Fruit fly (Drosophila melanogaster): ENCODE data around the gene CtsL3.

Gene CtsL3

DNA sequence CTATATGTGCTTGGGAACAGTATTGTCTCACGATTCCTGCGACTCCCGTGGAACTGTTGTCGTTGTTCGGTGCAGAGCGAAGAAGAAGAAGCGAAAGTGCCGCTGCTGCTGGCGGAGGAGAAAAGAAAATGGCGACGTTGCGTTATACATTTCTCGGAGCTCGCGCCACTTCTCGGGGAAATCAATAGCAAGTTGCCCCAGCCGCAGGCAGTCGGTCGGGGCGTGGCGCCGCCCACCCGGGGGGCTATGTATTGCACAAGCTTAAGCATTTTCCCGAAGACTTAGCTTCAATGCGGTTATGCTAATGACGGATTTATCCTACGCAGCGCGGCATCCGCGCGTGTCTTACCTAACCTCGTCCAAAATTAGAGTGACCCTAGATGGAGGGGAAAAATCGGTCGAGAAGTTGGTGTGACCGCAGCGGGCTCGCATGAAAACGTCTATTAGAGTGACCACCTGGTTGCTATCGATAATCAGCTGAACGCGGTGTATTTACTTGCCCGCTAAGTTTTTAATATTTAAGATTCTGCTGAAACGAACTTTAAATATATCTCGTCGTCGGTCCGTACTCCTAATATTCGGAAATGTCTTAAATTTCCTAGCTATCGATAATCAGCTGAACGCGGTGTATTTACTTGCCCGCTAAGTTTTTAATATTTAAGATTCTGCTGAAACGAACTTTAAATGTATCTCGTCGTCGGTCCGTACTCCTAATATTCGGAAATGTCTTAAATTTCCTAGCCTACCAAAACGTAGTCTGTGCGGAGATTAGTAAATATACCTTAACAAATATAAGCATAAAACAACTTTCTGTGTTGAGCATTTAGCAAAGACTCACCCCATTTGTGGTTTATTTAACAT, 18.6 kb downstream of the CtsL3 start, which contains the start of gene Rm62 (continued):
- TF ChIP-seq Dek (tag; optimal IDR thresholded peaks at IDR 0.05) (no peak), Hmr (GFP tag; optimal IDR thresholded peaks at IDR 0.05) (peak; percentile 32), CG6813 (GFP tag; optimal IDR thresholded peaks at IDR 0.05) (no peak), kah (GFP tag; optimal IDR thresholded peaks at IDR 0.05) (peak; percentile 18), pzg (GFP tag; optimal IDR thresholded peaks at IDR 0.05) (peak; percentile 76), CG2129 (GFP tag; IDR thresholded peaks at IDR 0.05; ENCODE audit: partially characterized antibody) (no peak), CG6175 (GFP tag; IDR thresholded peaks at IDR 0.05) (peak; percentile 30; the same call in 1 of the 3 replicates), TFAM (GFP tag; optimal IDR thresholded peaks at IDR 0.05) (no peak), kni (GFP tag; optimal IDR thresholded peaks at IDR 0.05) (peak; percentile 12), shn (GFP tag; optimal IDR thresholded peaks at IDR 0.05) (no peak), en (GFP tag; optimal IDR thresholded peaks at IDR 0.05) (no peak), CG9876 (GFP tag; optimal IDR thresholded peaks at IDR 0.05) (no peak), Bdp1 (GFP tag; optimal IDR thresholded peaks at IDR 0.05) (no peak), sug (tag; optimal IDR thresholded peaks at IDR 0.05) (peak; percentile 41), sens (GFP tag) (peak; percentile 46), chn (GFP tag; optimal IDR thresholded peaks at IDR 0.05) (peak; percentile 14), CG17186 (GFP tag; optimal IDR thresholded peaks at IDR 0.05) (peak; percentile 57), CG2889 (GFP tag; IDR thresholded peaks at IDR 0.05) (no peak), bab2 (GFP tag; optimal IDR thresholded peaks at IDR 0.05) (no peak), Nf-YA (GFP tag; IDR thresholded peaks at IDR 0.05) (no peak), Deaf1 (tag; optimal IDR thresholded peaks at IDR 0.05) (no peak), Sox102F (GFP tag; optimal IDR thresholded peaks at IDR 0.05) (no peak), CG12104 (GFP tag; optimal IDR thresholded peaks at IDR 0.05) (no peak), CG6765 (GFP tag; optimal IDR thresholded peaks at IDR 0.05) (no peak), E2f2 (GFP tag; IDR thresholded peaks at IDR 0.05) (peak; percentile 88), CG18476 (GFP tag; optimal IDR thresholded peaks at IDR 0.05) (no peak), E2f1 (GFP tag; IDR thresholded peaks at IDR 0.05) (no peak), CG32767 (GFP tag; IDR thresholded peaks at IDR 0.05) (peak; percentile 94), mld (GFP tag; IDR thresholded peaks at IDR 0.05; ENCODE audit: partially characterized antibody) (no peak), ttk (GFP tag; IDR thresholded peaks at IDR 0.05) (no peak), wor (GFP tag; IDR thresholded peaks at IDR 0.05) (no peak), sna (GFP tag; IDR thresholded peaks at IDR 0.05; ENCODE audit: partially characterized antibody) (peak; percentile 60), cad (GFP tag; optimal IDR thresholded peaks at IDR 0.05) (no peak), Xrp1 (GFP tag; IDR thresholded peaks at IDR 0.05) (peak; percentile 40; the same call in 1 of the 2 replicates), CG10979 (tag; optimal IDR thresholded peaks at IDR 0.05) (peak; percentile 6), CG17802 (tag; optimal IDR thresholded peaks at IDR 0.05) (no peak), gfzf (GFP tag; optimal IDR thresholded peaks at IDR 0.05) (peak; percentile 88), fd102C (GFP tag; optimal IDR thresholded peaks at IDR 0.05) (no peak), CG5245 (GFP tag; optimal IDR thresholded peaks at IDR 0.05) (no peak), crol (GFP tag; IDR thresholded peaks at IDR 0.05) (no peak), gem (tag; optimal IDR thresholded peaks at IDR 0.05) (no peak), CG12219 (GFP tag; optimal IDR thresholded peaks at IDR 0.05) (no peak), lbe (GFP tag; optimal IDR thresholded peaks at IDR 0.05) (no peak), MBD-R2 (GFP tag; IDR thresholded peaks at IDR 0.05) (0 out of 2 replicates have a peak, but pooled peaks have one; percentile 16), CG8359 (GFP tag; optimal IDR thresholded peaks at IDR 0.05; ENCODE audit: borderline replicate concordance) (no peak), salm (tag; optimal IDR thresholded peaks at IDR 0.05) (no peak), Sox100B (GFP tag; optimal IDR thresholded peaks at IDR 0.05) (no peak), p53 (GFP tag; optimal IDR thresholded peaks at IDR 0.05) (no peak), amos (GFP tag; IDR thresholded peaks at IDR 0.05; ENCODE audit: partially characterized antibody) (peak; percentile 59; the same call in 1 of the 2 replicates)

Measured in whole organism, embryonic.